Fruit fly (Drosophila melanogaster) Kc167 (cell line): ENCODE data around the gene elg1.

Experiments
- Myc ChIP-seq: fragments of >200 bp; optimal IDR thresholded peaks from 2 replicates; lab custom pipeline; 2017; ENCODE audit warnings: missing external identifiers
- Sin3A ChIP-seq: fragments of >200 bp; optimal IDR thresholded peaks from 2 replicates; lab custom pipeline; 2018; ENCODE audit warnings: missing external identifiers
- h ChIP-seq: fragments of >200 bp; optimal IDR thresholded peaks from 3 replicates; lab custom pipeline; 2018; ENCODE audit warnings: missing external identifiers
- insv ChIP-seq: fragments of >200 bp; optimal IDR thresholded peaks from 3 replicates; lab custom pipeline; 2018; ENCODE audit warnings: missing external identifiers
- psq ChIP-seq: fragments of >200 bp; optimal IDR thresholded peaks from 2 replicates; lab custom pipeline; 2017; ENCODE audit warnings: missing external identifiers
- ttk ChIP-seq: sonication (Bioruptor generic); optimal IDR thresholded peaks from 2 replicates; lab custom pipeline; 2017; ENCODE audit warnings: missing external identifiers

The elg1 gene

DNA sequence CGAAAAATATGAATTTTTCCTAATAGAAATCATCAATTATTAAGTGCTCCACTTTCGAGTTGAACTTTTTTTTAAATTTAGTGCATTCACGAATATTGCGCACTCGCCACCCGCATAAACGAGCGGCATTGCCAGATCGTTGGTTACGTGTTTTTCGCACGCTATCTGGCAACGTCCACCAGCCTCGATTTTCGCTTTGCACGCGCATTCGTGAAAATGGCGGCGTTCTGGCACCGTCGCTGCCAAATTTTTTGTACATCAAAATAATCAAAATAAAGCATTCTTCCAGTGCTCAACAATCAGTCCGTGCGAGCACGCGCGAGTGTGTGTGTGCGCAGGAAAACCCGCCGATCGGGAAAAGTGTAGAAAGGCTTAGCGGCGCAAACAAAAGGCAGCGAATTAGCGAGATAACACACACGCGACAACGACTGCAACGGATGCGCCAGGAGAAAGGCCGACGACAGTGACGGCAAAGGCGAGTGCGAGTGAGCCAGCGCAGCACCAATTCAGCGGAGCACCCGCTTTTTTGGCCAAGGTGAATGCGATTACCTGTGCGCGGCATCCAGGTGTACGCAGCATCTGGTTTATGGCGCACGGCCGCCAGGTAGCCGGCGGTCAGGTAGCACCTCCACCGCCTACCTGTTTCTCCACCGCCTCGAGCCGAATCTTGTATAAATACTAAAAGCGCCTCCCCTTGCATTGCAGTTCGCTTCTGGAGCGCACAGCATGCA, 18.1 kb upstream of the elg1 start:
- no peak for TF ChIP-seq insv (lab: Kevin White, UChicago)
- no peak for TF ChIP-seq Myc (lab: Kevin White, UChicago)
- no peak for TF ChIP-seq Sin3A (lab: Kevin White, UChicago)
- TF ChIP-seq h (lab: Kevin White, UChicago), result no peak
- no peak for TF ChIP-seq ttk
- TF ChIP-seq psq (lab: Kevin White, UChicago), result no peak

DNA sequence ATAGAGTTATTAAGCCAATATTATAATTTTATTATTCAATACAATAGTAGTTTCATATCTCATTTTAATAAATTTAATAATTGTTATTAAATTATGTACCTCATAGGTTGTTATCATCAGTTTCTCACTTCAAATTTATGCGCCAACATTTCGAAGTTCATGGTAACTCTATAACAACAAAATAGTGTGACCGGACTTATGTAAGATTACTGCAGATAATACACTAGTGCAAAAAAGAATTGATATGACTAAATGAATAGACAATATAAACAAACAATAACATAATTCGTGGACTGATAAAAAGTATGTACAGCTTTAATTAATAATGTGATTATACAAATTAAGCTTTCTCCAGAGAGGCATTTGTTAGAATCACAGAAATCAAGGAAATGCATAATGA, 10.0 kb upstream of the elg1 start, which contains the start of gene Strump:
Gene Strump, plus strand, starts transcription at position 212 of the 400 bp plus-strand sequence.
- no peak for TF ChIP-seq Sin3A (lab: Kevin White, UChicago)
- TF ChIP-seq ttk, result no peak

DNA sequence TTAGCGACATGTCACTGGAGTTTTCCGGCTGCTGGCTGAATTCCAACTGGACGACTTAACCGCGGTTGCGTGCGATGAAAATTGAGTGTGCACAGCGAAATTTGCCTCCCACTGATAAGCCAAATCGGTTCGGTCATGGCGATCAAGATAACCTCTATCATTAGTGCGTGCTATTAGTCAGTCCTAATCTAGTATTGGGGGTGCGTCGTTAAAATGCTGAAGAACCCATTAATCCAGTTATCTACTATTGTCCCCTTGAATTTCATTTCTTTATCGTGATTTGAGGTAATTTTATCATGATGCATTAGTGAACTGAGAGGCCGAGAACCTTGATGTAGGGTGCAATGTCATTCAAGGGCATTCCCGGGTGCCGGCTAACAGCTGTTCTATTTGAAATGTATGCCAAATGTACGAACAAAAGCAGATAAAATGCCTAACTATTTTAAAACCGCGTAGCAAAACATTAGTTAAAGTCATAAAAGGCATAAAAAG, 3.3 kb upstream of the elg1 start, which contains the start of gene Pgm1:
Gene Pgm1, minus strand, starts transcription at position 51 of the 492 bp plus-strand sequence.
- TF ChIP-seq Myc (lab: Kevin White, UChicago), result no peak
- no peak for TF ChIP-seq ttk
- TF ChIP-seq insv (lab: Kevin White, UChicago), result no peak
- TF ChIP-seq psq (lab: Kevin White, UChicago), result no peak
- TF ChIP-seq Sin3A (lab: Kevin White, UChicago), result no peak

DNA sequence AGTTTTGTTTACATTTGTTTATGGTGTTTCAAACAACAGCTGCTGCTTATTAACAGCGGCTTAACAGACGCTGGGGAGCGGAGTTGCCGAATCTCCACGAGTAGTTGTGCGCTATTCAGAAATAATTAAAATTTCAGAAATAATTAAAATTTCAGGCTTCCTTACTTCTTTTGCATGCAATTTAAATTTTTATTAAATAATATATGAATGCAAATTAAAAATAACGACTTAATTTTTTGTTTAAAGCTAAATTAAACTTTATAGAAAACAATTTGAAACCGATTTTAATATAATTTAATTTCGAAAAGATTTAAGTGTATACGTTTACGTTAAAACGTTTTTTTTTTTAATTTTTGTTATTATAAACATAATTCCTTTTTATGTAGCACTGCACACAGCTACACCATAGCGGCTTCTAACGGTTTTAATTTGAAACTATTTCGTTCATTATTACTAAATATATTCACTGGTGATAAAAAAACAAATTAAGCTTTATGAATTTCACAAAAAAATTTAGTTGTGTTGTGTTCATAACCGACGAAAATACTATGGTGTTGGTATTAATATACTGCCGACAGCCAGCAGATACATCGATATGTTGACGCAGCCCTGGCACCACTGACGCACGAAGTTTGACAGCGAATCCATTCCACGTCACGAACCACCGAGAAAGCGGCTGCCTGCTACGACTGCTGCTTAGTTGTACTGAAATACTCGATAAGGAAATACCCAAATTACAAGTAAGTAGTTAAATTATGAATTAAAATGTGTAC, 2.7 kb upstream of the elg1 start, which contains the start of gene SsRbeta:
Gene SsRbeta, plus strand, starts transcription at position 645 of the 773 bp plus-strand sequence.
- TF ChIP-seq Myc (lab: Kevin White, UChicago) (no peak), ttk (no peak), psq (lab: Kevin White, UChicago) (no peak), insv (lab: Kevin White, UChicago) (no peak), h (lab: Kevin White, UChicago) (no peak), Sin3A (lab: Kevin White, UChicago) (no peak)

DNA sequence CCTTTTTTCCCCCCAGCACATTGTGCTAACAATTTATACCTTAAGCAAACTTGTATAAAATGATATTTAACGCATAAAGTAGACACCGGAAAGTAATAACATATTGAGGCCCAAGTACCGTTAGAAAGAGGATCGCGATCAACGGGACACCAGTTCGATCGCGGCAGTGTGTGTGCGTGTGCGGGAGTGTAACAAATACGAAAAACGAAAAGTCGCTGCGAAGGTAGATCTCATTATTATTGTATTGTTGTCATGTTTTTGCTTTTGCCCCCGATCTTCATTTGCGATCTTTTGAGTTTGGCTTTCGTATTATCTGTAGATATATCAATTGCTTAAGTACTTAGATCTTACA, 215 bp downstream of the elg1 start:
- no peak for TF ChIP-seq Sin3A (lab: Kevin White, UChicago)
- TF ChIP-seq psq (lab: Kevin White, UChicago), result no peak
- no peak for TF ChIP-seq h (lab: Kevin White, UChicago)
- TF ChIP-seq Myc (lab: Kevin White, UChicago), result no peak
- no peak for TF ChIP-seq insv (lab: Kevin White, UChicago)
- no peak for TF ChIP-seq ttk

DNA sequence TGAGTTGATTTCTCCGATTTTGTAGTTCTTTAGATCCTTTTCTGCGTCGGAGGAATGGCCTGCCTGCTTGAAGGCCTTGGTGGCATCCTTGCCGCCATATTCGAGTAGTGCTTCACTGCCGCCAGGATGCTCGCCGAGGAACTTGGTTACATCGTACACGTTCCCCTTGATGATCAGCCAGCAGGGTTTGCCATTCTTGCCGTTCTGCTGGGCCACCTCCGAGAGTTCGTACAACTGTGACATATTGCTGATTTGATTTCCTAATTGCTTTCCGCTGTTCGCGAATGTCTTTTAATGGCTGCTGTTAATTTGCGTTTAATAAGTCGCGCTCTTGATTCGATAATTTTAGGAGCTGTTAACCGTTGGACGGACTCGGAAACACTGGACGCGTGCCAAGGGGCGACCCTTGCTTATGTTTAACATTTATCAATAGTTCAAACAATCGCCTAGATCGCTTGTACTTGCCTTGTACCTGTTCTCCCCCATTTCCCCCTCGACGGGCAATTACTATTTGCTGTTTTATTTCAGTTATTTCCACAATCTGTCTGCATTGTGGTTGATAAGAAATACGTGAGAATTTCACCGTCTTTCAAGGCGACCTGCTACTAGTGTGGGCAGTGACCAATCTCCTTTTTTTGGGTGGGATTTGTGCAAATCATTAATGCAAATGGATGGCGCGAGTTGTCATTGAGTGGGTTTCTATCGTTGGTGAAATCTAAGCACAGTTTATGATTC, 5.2 kb downstream of the elg1 start:
- TF ChIP-seq Sin3A (lab: Kevin White, UChicago) (no peak), psq (lab: Kevin White, UChicago) (no peak), insv (lab: Kevin White, UChicago) (no peak), Myc (lab: Kevin White, UChicago) (no peak), h (lab: Kevin White, UChicago) (no peak), ttk (no peak)

DNA sequence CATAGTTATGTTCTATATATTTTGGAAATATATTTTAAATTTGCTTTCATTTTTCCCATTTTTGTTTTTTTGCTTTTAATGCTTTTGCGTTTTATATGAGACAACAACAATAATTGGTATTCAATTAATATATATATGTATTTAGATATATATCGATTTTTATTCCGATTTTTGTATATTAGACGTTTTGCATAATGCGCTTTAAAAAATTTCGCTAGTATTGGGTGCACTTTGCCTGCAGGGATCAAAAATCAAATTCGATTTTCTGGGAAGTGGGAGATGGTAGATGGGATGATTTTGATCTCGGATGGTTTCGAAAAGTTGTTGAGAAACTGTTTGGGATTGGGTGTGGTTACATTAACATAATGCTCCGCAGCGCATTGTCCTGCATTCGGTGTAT, 6.0 kb downstream of the elg1 start, which contains the start of gene CG5157:
Gene CG5157, minus strand, starts transcription at position 101 of the 400 bp plus-strand sequence.
- no peak for TF ChIP-seq insv (lab: Kevin White, UChicago)
- no peak for TF ChIP-seq Myc (lab: Kevin White, UChicago)
- no peak for TF ChIP-seq h (lab: Kevin White, UChicago)
- TF ChIP-seq ttk, result no peak
- no peak for TF ChIP-seq psq (lab: Kevin White, UChicago)
- TF ChIP-seq Sin3A (lab: Kevin White, UChicago), result no peak

DNA sequence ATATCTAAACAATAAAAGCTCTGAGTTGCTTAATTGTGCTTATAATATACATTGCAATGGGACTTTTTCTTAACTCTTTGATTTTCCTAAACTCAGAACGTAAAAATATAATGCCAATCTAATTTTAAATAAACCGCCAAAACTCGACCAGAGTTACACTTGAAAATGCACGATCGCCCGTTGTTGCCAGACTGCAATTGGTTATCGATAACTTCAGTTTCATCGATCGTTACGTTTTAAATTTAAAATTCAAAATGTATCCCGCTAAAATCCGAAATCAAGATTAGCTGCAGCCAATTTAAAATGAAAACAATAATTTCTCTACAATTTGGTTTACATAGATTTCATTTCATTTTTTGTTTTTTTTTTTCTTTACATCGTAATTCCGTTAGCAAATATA, 7.3 kb downstream of the elg1 start:
- TF ChIP-seq insv (lab: Kevin White, UChicago), result no peak
- TF ChIP-seq psq (lab: Kevin White, UChicago), result no peak
- no peak for TF ChIP-seq h (lab: Kevin White, UChicago)

DNA sequence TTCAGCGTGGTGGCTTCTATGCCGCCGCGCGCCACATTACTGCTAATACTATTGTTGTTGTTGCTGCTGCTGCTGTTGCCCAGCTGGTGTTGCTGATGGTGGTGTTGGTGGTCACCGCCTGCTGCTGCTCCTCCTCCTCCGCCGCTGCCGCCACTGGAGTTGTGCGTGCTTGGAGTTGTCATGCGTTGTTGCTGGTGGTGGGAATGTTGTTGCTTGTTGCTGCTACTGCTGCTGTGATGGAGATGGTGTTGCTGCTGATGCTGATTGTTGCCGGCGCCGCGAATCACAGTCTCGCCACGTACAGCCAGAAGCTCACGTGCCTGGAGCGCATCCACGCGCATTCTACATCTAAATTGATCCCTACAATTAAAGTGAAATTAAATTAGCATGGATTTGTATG, 9.7 kb downstream of the elg1 start:
- no peak for TF ChIP-seq h (lab: Kevin White, UChicago)
- TF ChIP-seq ttk, result no peak
- no peak for TF ChIP-seq Myc (lab: Kevin White, UChicago)
- no peak for TF ChIP-seq psq (lab: Kevin White, UChicago)
- TF ChIP-seq Sin3A (lab: Kevin White, UChicago), result no peak
- TF ChIP-seq insv (lab: Kevin White, UChicago), result no peak

DNA sequence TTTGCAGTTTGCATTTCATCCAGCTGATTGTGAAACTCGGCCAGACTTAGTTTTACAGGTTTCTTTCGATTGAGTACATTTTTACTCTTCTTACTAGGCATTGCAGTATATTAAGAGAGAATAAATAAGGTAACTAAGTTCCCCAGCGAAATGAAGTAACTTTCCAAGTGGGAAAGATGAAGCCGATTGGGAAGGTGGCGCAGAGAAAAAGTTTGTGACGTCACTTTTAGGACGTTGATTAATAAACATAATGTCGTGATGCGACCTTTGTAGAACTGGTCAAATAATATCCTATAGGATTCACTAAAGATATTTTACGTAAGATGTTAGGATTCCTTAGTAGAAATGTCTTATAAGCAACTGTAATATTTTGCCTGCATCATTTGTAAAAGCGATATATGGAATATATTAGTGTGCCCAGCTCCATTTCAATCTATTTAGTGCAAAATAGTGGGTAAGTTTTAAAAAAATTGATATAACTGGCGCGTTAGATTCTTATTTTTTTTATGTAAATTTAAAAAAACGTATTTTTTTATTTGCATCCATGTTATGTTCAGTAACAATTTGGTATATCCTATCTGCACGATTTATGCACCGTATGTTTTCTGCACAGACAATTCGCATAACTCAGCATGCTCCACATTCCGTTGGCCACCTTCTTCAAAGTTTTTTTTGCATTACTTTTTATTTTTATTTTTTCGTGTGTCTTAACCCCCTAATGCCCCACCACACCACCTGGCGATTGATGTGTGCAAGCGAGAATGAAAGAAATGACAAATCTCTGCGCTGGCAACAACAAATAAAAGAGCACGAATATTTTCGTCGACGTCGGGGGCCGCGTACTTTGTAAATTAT, 12.1 kb downstream of the elg1 start, which contains the start of gene CG32152:
Gene CG32152, minus strand, starts transcription at position 352 of the 855 bp plus-strand sequence.
- no peak for TF ChIP-seq insv (lab: Kevin White, UChicago)
- no peak for TF ChIP-seq Myc (lab: Kevin White, UChicago)
- TF ChIP-seq Sin3A (lab: Kevin White, UChicago), result no peak
- no peak for TF ChIP-seq psq (lab: Kevin White, UChicago)
- no peak for TF ChIP-seq h (lab: Kevin White, UChicago)
- TF ChIP-seq ttk, result no peak
